Worm (Caenorhabditis elegans) whole organism, early embryonic: ENCODE measurements around the gene spe-6.

Experiments used
- B0310.2 ChIP-seq: sonication (generic microtip); optimal IDR thresholded peaks from 2 replicates; lab custom pipeline; 2016; ENCODE audit warnings: mild to moderate bottlenecking, missing genetic modification characterization, missing compliant biosample characterization
- F13C5.2 ChIP-seq: sonication (generic microtip); optimal IDR thresholded peaks from 2 replicates; lab custom pipeline; 2017; ENCODE audit warnings: mild to moderate bottlenecking, missing genetic modification characterization, inconsistent platforms, missing compliant biosample characterization
- aly-1 ChIP-seq: sonication (generic microtip); optimal IDR thresholded peaks from 2 replicates; lab custom pipeline; 2016; ENCODE audit warnings: missing genetic modification characterization, missing compliant biosample characterization
- ama-1 ChIP-seq: fragments of 150-350 bp; optimal IDR thresholded peaks from 2 replicates; lab custom pipeline; 2014
- ceh-13 ChIP-seq: fragments of 200-800 bp; sonication (Bioruptor generic); optimal IDR thresholded peaks from 2 replicates; lab custom pipeline; 2018; ENCODE audit warnings: mild to moderate bottlenecking, missing genetic modification characterization, missing compliant biosample characterization
- ceh-36 ChIP-seq: sonication (generic microtip); optimal IDR thresholded peaks from 2 replicates; lab custom pipeline; 2016; ENCODE audit warnings: missing genetic modification characterization, inconsistent platforms, missing compliant biosample characterization
- ets-7 ChIP-seq: sonication (generic microtip); optimal IDR thresholded peaks from 2 replicates; lab custom pipeline; 2016; ENCODE audit warnings: missing genotype, missing genetic modification characterization, missing compliant biosample characterization
- flt-1 ChIP-seq: fragments of 200-800 bp; sonication (Bioruptor generic); IDR thresholded peaks from 2 replicates; pipeline ENCODE4 v1.3.6; 2022; ENCODE audit warnings: missing genetic modification characterization, missing compliant biosample characterization
- hmbx-1 ChIP-seq: sonication (generic microtip); optimal IDR thresholded peaks from 2 replicates; lab custom pipeline; 2016; ENCODE audit warnings: mild to moderate bottlenecking, missing genetic modification characterization, missing compliant biosample characterization
- hmg-4 ChIP-seq: fragments of 200-800 bp; sonication (Bioruptor generic); optimal IDR thresholded peaks from 2 replicates; lab custom pipeline; 2018; ENCODE audit warnings: mild to moderate bottlenecking, missing genetic modification characterization, missing compliant biosample characterization
- pes-1 ChIP-seq: fragments of 200-800 bp; sonication (Bioruptor generic); IDR thresholded peaks from 2 replicates; pipeline ENCODE4 v1.3.6; 2022; ENCODE audit warnings: missing genetic modification reagents, missing genetic modification characterization, missing compliant biosample characterization
- scrt-1 ChIP-seq: fragments of 200-800 bp; sonication (Bioruptor generic); IDR thresholded peaks from 2 replicates; pipeline ENCODE4 v1.3.6; 2022; ENCODE audit warnings: missing genetic modification characterization, missing compliant biosample characterization
- sea-1 ChIP-seq: fragments of 200-800 bp; sonication (Bioruptor generic); conservative IDR thresholded peaks from 2 replicates; pipeline ENCODE4 v1.3.6; 2022; ENCODE audit warnings: missing genetic modification characterization, missing compliant biosample characterization
- tra-4 ChIP-seq: sonication (generic microtip); optimal IDR thresholded peaks from 2 replicates; lab custom pipeline; 2017; ENCODE audit warnings: missing genetic modification characterization, missing compliant biosample characterization

DNA sequence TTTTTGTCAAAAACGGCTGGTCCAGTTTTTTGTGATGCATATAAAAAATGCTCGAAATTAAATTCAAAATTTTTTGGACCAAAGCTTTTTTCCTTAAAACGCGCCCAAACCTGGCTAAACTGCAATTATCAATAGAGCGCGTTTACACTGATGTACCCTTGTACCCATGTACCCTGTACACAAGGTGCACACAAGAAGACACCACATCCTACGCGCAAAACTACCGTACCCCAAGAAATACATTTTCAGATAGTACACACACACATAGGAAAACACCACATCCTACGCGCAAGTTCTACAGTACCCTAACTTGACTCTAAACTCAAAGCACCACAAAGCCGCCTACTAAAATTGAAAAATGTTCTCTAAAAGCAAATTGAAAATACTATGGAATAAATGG lies 34.0 kb upstream of the spe-6 start:
- TF ChIP-seq ama-1 (lab: Kevin White, UChicago) = no peak
- TF ChIP-seq sea-1 (GFP tag; lab: Robert Waterston, UW) = no peak
- no peak for TF ChIP-seq ets-7 (tag; lab: Kevin White, UChicago)
- TF ChIP-seq pes-1 (GFP tag; lab: Robert Waterston, UW) = no peak
- no peak for TF ChIP-seq tra-4
- TF ChIP-seq aly-1 (tag; lab: Kevin White, UChicago) = no peak
- TF ChIP-seq F13C5.2 (tag; lab: Kevin White, UChicago) = no peak
- no peak for TF ChIP-seq ceh-13 (GFP tag; lab: Kevin White, UChicago)
- TF ChIP-seq flt-1 (GFP tag; lab: Robert Waterston, UW) = no peak
- no peak for TF ChIP-seq hmg-4 (GFP tag; lab: Kevin White, UChicago)
- no peak for TF ChIP-seq scrt-1 (GFP tag; lab: Robert Waterston, UW)
- no peak for TF ChIP-seq B0310.2 (tag; lab: Kevin White, UChicago)
- no peak for TF ChIP-seq ceh-36
- no peak for TF ChIP-seq hmbx-1 (tag; lab: Kevin White, UChicago)
